Worm (Caenorhabditis elegans) whole organism, midembryonic: Measurements from ENCODE around the gene M163.5.

Experiments used
- T22C8.4 ChIP-seq: fragments of 200-800 bp; sonication (Bioruptor generic); IDR thresholded peaks from 2 replicates; pipeline ENCODE4 v1.3.6; 2022; ENCODE audit warnings: missing genetic modification characterization, missing compliant biosample characterization
- cog-1 ChIP-seq: sonication (generic microtip); optimal IDR thresholded peaks from 2 replicates; lab custom pipeline; 2016; ENCODE audit warnings: missing genetic modification characterization, missing compliant biosample characterization
- flt-1 ChIP-seq: fragments of 200-800 bp; sonication (Bioruptor generic); IDR thresholded peaks from 2 replicates; pipeline ENCODE4 v1.3.6; 2022; ENCODE audit warnings: missing genetic modification characterization, missing compliant biosample characterization
- klf-2 ChIP-seq: fragments of 200-800 bp; sonication (Bioruptor generic); conservative IDR thresholded peaks from 2 replicates; pipeline ENCODE4 v1.3.6; 2022; ENCODE audit warnings: missing genetic modification reagents, missing genetic modification characterization, missing compliant biosample characterization
- med-1 ChIP-seq: sonication (generic microtip); optimal IDR thresholded peaks from 2 replicates; lab custom pipeline; 2017; ENCODE audit warnings: missing genetic modification characterization, mild to moderate bottlenecking, missing compliant biosample characterization, antibody characterized with exemption, missing genetic modification reagents; ENCODE audit not compliant: insufficient read depth
- ref-1 ChIP-seq: fragments of 200-800 bp; sonication (Bioruptor generic); conservative IDR thresholded peaks from 2 replicates; pipeline ENCODE4 v1.3.6; 2022; ENCODE audit warnings: missing genetic modification reagents, missing genetic modification characterization, missing compliant biosample characterization
- tab-1 ChIP-seq: fragments of 200-800 bp; sonication (Bioruptor generic); IDR thresholded peaks from 2 replicates; pipeline ENCODE4 v1.3.6; 2022; ENCODE audit warnings: missing genetic modification characterization, missing compliant biosample characterization
- ztf-23 ChIP-seq: fragments of 200-800 bp; sonication (Bioruptor generic); IDR thresholded peaks from 2 replicates; pipeline ENCODE4 v1.3.6; 2022; ENCODE audit warnings: missing genetic modification reagents, missing genetic modification characterization, missing compliant biosample characterization
- ztf-29 ChIP-seq: fragments of 200-800 bp; sonication (Bioruptor generic); IDR thresholded peaks from 2 replicates; pipeline ENCODE4 v1.3.6; 2022; ENCODE audit warnings: missing genetic modification reagents, missing genetic modification characterization, missing compliant biosample characterization

M163.5 gene

ce11 chrX:14453735-14454134 is 20.1 kb upstream of the M163.5 start, which contains the start of gene F23D12.7:
TSS of gene F23D12.7 (minus strand) at chrX:14453835.
- TF ChIP-seq klf-2 (GFP tag; lab: Robert Waterston, UW) (no peak), med-1 (GFP tag; lab: Kevin White, UChicago) (no peak), tab-1 (GFP tag; lab: Robert Waterston, UW) (no peak), ztf-29 (GFP tag; lab: Robert Waterston, UW) (no peak), T22C8.4 (GFP tag; lab: Robert Waterston, UW) (no peak), cog-1 (tag; lab: Kevin White, UChicago) (no peak), ref-1 (GFP tag; lab: Robert Waterston, UW) (no peak), flt-1 (GFP tag; lab: Robert Waterston, UW) (no peak), ztf-23 (no peak)

- TF ChIP-seq klf-2 (GFP tag; lab: Robert Waterston, UW) (no peak), med-1 (GFP tag; lab: Kevin White, UChicago) (no peak), ref-1 (GFP tag; lab: Robert Waterston, UW) (no peak), flt-1 (GFP tag; lab: Robert Waterston, UW) (no peak), cog-1 (tag; lab: Kevin White, UChicago) (no peak), ztf-29 (GFP tag; lab: Robert Waterston, UW) (no peak), tab-1 (GFP tag; lab: Robert Waterston, UW) (no peak), T22C8.4 (GFP tag; lab: Robert Waterston, UW) (no peak)
These were observed 18.4 kb upstream of the M163.5 start, which contains the start of gene Y66C5A.1 for ce11 chrX:14455419-14455818. TSS of gene Y66C5A.1 (minus strand) at chrX:14455519.

DNA sequence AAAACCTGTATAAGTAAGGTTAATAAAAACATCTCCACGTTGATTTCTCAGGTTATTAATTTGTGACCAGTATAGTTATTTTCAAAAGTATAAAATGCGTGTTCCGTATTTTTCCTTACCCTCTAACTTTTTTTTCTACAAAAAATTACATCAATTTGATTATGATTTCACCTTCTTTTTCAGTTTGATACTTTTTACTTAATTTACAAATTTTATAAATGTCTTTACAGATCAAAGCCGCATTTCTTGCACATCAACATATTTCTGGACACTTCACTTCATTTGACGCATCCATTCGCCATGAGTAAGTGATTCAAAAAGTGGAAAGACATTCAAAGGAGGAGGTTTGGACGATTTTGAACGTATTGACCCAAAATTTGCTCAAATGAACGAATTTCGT is 13.4 kb upstream of the M163.5 start, which contains the start of gene Y66C5A.2:
Gene Y66C5A.2 (plus strand): TSS at position 301 of the 400 bp plus-strand sequence.
- TF ChIP-seq tab-1 (GFP tag; lab: Robert Waterston, UW): no peak
- no peak for TF ChIP-seq T22C8.4 (GFP tag; lab: Robert Waterston, UW)
- TF ChIP-seq flt-1 (GFP tag; lab: Robert Waterston, UW): no peak
- no peak for TF ChIP-seq cog-1 (tag; lab: Kevin White, UChicago)
- TF ChIP-seq ztf-29 (GFP tag; lab: Robert Waterston, UW): no peak
- no peak for TF ChIP-seq ref-1 (GFP tag; lab: Robert Waterston, UW)

- TF ChIP-seq ztf-23: no peak
- no peak for TF ChIP-seq tab-1 (GFP tag; lab: Robert Waterston, UW)
- TF ChIP-seq med-1 (GFP tag; lab: Kevin White, UChicago): no peak
- TF ChIP-seq cog-1 (tag; lab: Kevin White, UChicago): no peak
- no peak for TF ChIP-seq klf-2 (GFP tag; lab: Robert Waterston, UW)
- no peak for TF ChIP-seq ref-1 (GFP tag; lab: Robert Waterston, UW)
- no peak for TF ChIP-seq ztf-29 (GFP tag; lab: Robert Waterston, UW)
- no peak for TF ChIP-seq T22C8.4 (GFP tag; lab: Robert Waterston, UW)
- TF ChIP-seq flt-1 (GFP tag; lab: Robert Waterston, UW): no peak
These were observed 9.3 kb upstream of the M163.5 start, which contains the start of gene M163.7 for ce11 chrX:14464513-14464912. TSS of gene M163.7 (plus strand) at chrX:14464813.

- TF ChIP-seq T22C8.4 (GFP tag; lab: Robert Waterston, UW): no peak
- no peak for TF ChIP-seq ref-1 (GFP tag; lab: Robert Waterston, UW)
- TF ChIP-seq klf-2 (GFP tag; lab: Robert Waterston, UW): no peak
- TF ChIP-seq flt-1 (GFP tag; lab: Robert Waterston, UW): no peak
- no peak for TF ChIP-seq tab-1 (GFP tag; lab: Robert Waterston, UW)
- TF ChIP-seq med-1 (GFP tag; lab: Kevin White, UChicago): no peak
- no peak for TF ChIP-seq ztf-29 (GFP tag; lab: Robert Waterston, UW)
- TF ChIP-seq cog-1 (tag; lab: Kevin White, UChicago): no peak
- TF ChIP-seq ztf-23: no peak
These were observed 8.2 kb upstream of the M163.5 start, which contains the start of gene M163.22 for ce11 chrX:14465593-14465992. TSS of gene M163.22 (plus strand) at chrX:14465893.

ce11 chrX:14466532-14466931 is 7.3 kb upstream of the M163.5 start, which contains the start of gene M163.21:
TSS of gene M163.21 (plus strand) at chrX:14466832.
- TF ChIP-seq flt-1 (GFP tag; lab: Robert Waterston, UW): no peak
- TF ChIP-seq T22C8.4 (GFP tag; lab: Robert Waterston, UW): no peak
- TF ChIP-seq ref-1 (GFP tag; lab: Robert Waterston, UW): no peak
- no peak for TF ChIP-seq med-1 (GFP tag; lab: Kevin White, UChicago)
- no peak for TF ChIP-seq ztf-23
- TF ChIP-seq ztf-29 (GFP tag; lab: Robert Waterston, UW): no peak
- no peak for TF ChIP-seq klf-2 (GFP tag; lab: Robert Waterston, UW)
- TF ChIP-seq tab-1 (GFP tag; lab: Robert Waterston, UW): no peak
- no peak for TF ChIP-seq cog-1 (tag; lab: Kevin White, UChicago)

- TF ChIP-seq klf-2 (GFP tag; lab: Robert Waterston, UW): no peak
- TF ChIP-seq ztf-29 (GFP tag; lab: Robert Waterston, UW): no peak
- TF ChIP-seq tab-1 (GFP tag; lab: Robert Waterston, UW): no peak
- no peak for TF ChIP-seq cog-1 (tag; lab: Kevin White, UChicago)
- no peak for TF ChIP-seq med-1 (GFP tag; lab: Kevin White, UChicago)
- no peak for TF ChIP-seq flt-1 (GFP tag; lab: Robert Waterston, UW)
- TF ChIP-seq ztf-23: no peak
- TF ChIP-seq T22C8.4 (GFP tag; lab: Robert Waterston, UW): no peak
- no peak for TF ChIP-seq ref-1 (GFP tag; lab: Robert Waterston, UW)
These were observed 4.6 kb upstream of the M163.5 start, which contains the start of gene M163.9 for ce11 chrX:14469284-14469683. TSS of gene M163.9 (plus strand) at chrX:14469584.

DNA sequence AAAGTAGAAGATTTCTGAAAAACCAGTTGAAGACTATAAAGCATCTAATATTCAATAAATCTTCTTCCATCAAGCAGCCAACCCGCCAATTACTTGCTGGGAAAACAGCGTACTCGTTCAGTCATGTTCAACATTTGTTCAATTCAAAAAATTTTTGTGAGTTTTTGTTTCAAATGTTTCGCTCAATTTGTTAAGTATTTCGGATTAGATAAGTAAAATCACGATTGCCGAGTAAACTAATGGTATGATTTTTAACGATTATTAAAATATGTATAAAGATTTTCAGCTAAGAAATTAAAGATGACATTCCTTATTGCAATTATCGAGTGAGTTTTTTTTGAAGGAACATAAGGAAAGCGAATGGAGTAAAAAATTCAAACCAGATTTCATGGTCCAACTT is 3.2 kb upstream of the M163.5 start, which contains the start of gene M163.10:
Gene M163.10 (plus strand): TSS at position 301 of the 400 bp plus-strand sequence.
- TF ChIP-seq T22C8.4 (GFP tag; lab: Robert Waterston, UW) (no peak), klf-2 (GFP tag; lab: Robert Waterston, UW) (no peak), cog-1 (tag; lab: Kevin White, UChicago) (no peak), flt-1 (GFP tag; lab: Robert Waterston, UW) (no peak), tab-1 (GFP tag; lab: Robert Waterston, UW) (no peak), ztf-29 (GFP tag; lab: Robert Waterston, UW) (no peak), ztf-23 (no peak), ref-1 (GFP tag; lab: Robert Waterston, UW) (no peak), med-1 (GFP tag; lab: Kevin White, UChicago) (no peak)
